Worm (Caenorhabditis elegans) whole organism, early embryonic: Measurements from ENCODE around the gene ZK105.6.

Experiments
- B0310.2 ChIP-seq: sonication (generic microtip); optimal IDR thresholded peaks from 2 replicates; lab custom pipeline; 2016; ENCODE audit warnings: mild to moderate bottlenecking, missing genetic modification characterization, missing compliant biosample characterization
- F13C5.2 ChIP-seq: sonication (generic microtip); optimal IDR thresholded peaks from 2 replicates; lab custom pipeline; 2017; ENCODE audit warnings: mild to moderate bottlenecking, missing genetic modification characterization, inconsistent platforms, missing compliant biosample characterization
- ama-1 ChIP-seq: fragments of 150-350 bp; optimal IDR thresholded peaks from 2 replicates; lab custom pipeline; 2014
- ceh-13 ChIP-seq: fragments of 200-800 bp; sonication (Bioruptor generic); optimal IDR thresholded peaks from 2 replicates; lab custom pipeline; 2018; ENCODE audit warnings: mild to moderate bottlenecking, missing genetic modification characterization, missing compliant biosample characterization
- ceh-36 ChIP-seq: sonication (generic microtip); optimal IDR thresholded peaks from 2 replicates; lab custom pipeline; 2016; ENCODE audit warnings: missing genetic modification characterization, inconsistent platforms, missing compliant biosample characterization
- flt-1 ChIP-seq: fragments of 200-800 bp; sonication (Bioruptor generic); IDR thresholded peaks from 2 replicates; pipeline ENCODE4 v1.3.6; 2022; ENCODE audit warnings: missing genetic modification characterization, missing compliant biosample characterization
- hmbx-1 ChIP-seq: sonication (generic microtip); optimal IDR thresholded peaks from 2 replicates; lab custom pipeline; 2016; ENCODE audit warnings: mild to moderate bottlenecking, missing genetic modification characterization, missing compliant biosample characterization
- hmg-4 ChIP-seq: fragments of 200-800 bp; sonication (Bioruptor generic); optimal IDR thresholded peaks from 2 replicates; lab custom pipeline; 2018; ENCODE audit warnings: mild to moderate bottlenecking, missing genetic modification characterization, missing compliant biosample characterization
- hnd-1 ChIP-seq: sonication (generic microtip); optimal IDR thresholded peaks from 2 replicates; lab custom pipeline; 2016; ENCODE audit warnings: missing genetic modification characterization, missing compliant biosample characterization
- pes-1 ChIP-seq: fragments of 200-800 bp; sonication (Bioruptor generic); IDR thresholded peaks from 2 replicates; pipeline ENCODE4 v1.3.6; 2022; ENCODE audit warnings: missing genetic modification reagents, missing genetic modification characterization, missing compliant biosample characterization
- sea-1 ChIP-seq: fragments of 200-800 bp; sonication (Bioruptor generic); conservative IDR thresholded peaks from 2 replicates; pipeline ENCODE4 v1.3.6; 2022; ENCODE audit warnings: missing genetic modification characterization, missing compliant biosample characterization
- tbx-11 ChIP-seq: fragments of 200-800 bp; sonication (Bioruptor generic); IDR thresholded peaks from 2 replicates; pipeline ENCODE4 v1.3.6; 2022; ENCODE audit warnings: missing genetic modification characterization, missing compliant biosample characterization
- tbx-37 ChIP-seq: fragments of 200-800 bp; sonication (Bioruptor generic); conservative IDR thresholded peaks from 2 replicates; pipeline ENCODE4 v1.3.6; 2022; ENCODE audit warnings: missing genetic modification reagents, missing genetic modification characterization, missing compliant biosample characterization
- tra-4 ChIP-seq: sonication (generic microtip); optimal IDR thresholded peaks from 2 replicates; lab custom pipeline; 2017; ENCODE audit warnings: missing genetic modification characterization, missing compliant biosample characterization

DNA sequence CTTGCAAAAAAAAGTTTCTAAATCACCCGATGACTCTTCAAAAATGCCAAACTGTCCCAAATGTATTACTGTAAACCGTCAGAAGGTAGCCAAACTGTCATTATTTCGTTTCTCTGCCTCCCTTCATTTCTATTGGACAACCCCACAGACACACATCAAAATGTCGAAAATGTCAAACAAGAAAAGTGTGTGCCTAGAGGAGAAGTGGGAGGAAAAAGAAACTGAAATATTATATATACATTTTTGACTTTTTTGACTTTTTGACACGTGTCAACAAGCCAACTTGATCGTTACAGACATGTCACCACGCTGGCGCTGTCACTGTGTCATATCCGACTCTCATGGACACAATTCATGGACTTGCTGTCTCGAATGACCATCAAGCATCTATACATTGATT is 25.8 kb upstream of the ZK105.6 start:
- TF ChIP-seq ceh-36 (no peak), tra-4 (tag; lab: Kevin White, UChicago) (no peak), hnd-1 (no peak), ama-1 (no peak), F13C5.2 (tag; lab: Kevin White, UChicago) (no peak), tbx-37 (GFP tag; lab: Robert Waterston, UW) (no peak), B0310.2 (no peak), tbx-11 (GFP tag; lab: Robert Waterston, UW) (no peak), flt-1 (GFP tag; lab: Robert Waterston, UW) (no peak), ceh-13 (GFP tag; lab: Kevin White, UChicago) (no peak), hmbx-1 (tag; lab: Kevin White, UChicago) (no peak), sea-1 (no peak), pes-1 (GFP tag; lab: Robert Waterston, UW) (no peak), hmg-4 (GFP tag; lab: Kevin White, UChicago) (no peak)
